Worm (Caenorhabditis elegans) whole organism, mixed stage, embryonic: ENCODE data around the gene cat-1.

Experiments
- blmp-1 ChIP-seq: fragments of 150-350 bp; optimal IDR thresholded peaks from 2 replicates; lab custom pipeline; 2014; ENCODE audit warnings: missing biosample characterization, missing genetic modification characterization
- ces-1 ChIP-seq: fragments of 150-350 bp; optimal IDR thresholded peaks from 2 replicates; lab custom pipeline; 2014; ENCODE audit warnings: missing biosample characterization, missing genetic modification reagents, missing genetic modification characterization
- unc-39 ChIP-seq: fragments of 150-350 bp; optimal IDR thresholded peaks from 2 replicates; lab custom pipeline; 2014; ENCODE audit warnings: missing biosample characterization, missing genetic modification characterization
- unc-62 ChIP-seq: fragments of 150-350 bp; optimal IDR thresholded peaks from 2 replicates; lab custom pipeline; 2014; ENCODE audit warnings: missing biosample characterization, missing genetic modification reagents, missing genetic modification characterization

ce11 chrX:5699555-5699954 is 11.0 kb downstream of the cat-1 start:
- TF ChIP-seq unc-62 (GFP tag; lab: Kevin White, UChicago) (no peak), blmp-1 (no peak), ces-1 (GFP tag; lab: Kevin White, UChicago) (peak; percentile 32), unc-39 (tag; lab: Kevin White, UChicago) (no peak)
